Worm (Caenorhabditis elegans): ENCODE results near the gene marg-1.

Gene marg-1

ce11 chrX:3766552-3766951, 14.4 kb downstream of the marg-1 start, which contains the start of gene F47B7.4:
Gene F47B7.4 (minus strand): TSS chrX:3766652.
- TF ChIP-seq unc-42 (tag; optimal IDR thresholded peaks at IDR 0.05), result no peak
- no peak for TF ChIP-seq fkh-10 (GFP tag; optimal IDR thresholded peaks at IDR 0.05)
- TF ChIP-seq pax-1 (tag; optimal IDR thresholded peaks at IDR 0.05), result no peak
- no peak for TF ChIP-seq mec-3 (tag; optimal IDR thresholded peaks at IDR 0.05; ENCODE audit: borderline replicate concordance)
- TF ChIP-seq elt-4 (tag; optimal IDR thresholded peaks at IDR 0.05), result no peak
- TF ChIP-seq gmeb-2 (tag; optimal IDR thresholded peaks at IDR 0.05), result no peak
- no peak for TF ChIP-seq K09A11.1 (tag; optimal IDR thresholded peaks at IDR 0.05; ENCODE audit: insufficient read depth)
- no peak for TF ChIP-seq elt-2 (tag; optimal IDR thresholded peaks at IDR 0.05)
- no peak for TF ChIP-seq npax-4 (tag; optimal IDR thresholded peaks at IDR 0.05)
- TF ChIP-seq zip-5 (tag; optimal IDR thresholded peaks at IDR 0.05), result no peak
- TF ChIP-seq sox-2 (GFP tag; IDR thresholded peaks at IDR 0.05), result no peak
- no peak for TF ChIP-seq ceh-9 (tag; optimal IDR thresholded peaks at IDR 0.05)
- TF ChIP-seq ceh-48 (tag; optimal IDR thresholded peaks at IDR 0.05), result no peak
- no peak for TF ChIP-seq pag-3 (tag; optimal IDR thresholded peaks at IDR 0.05; ENCODE audit: borderline replicate concordance)
- no peak for TF ChIP-seq pros-1 (tag; optimal IDR thresholded peaks at IDR 0.05)

ce11 chrX:3764295-3764694, 16.6 kb downstream of the marg-1 start, which contains the start of gene F47B7.3:
Gene F47B7.3 (minus strand): TSS chrX:3764395.
- TF ChIP-seq rnt-1 (tag; optimal IDR thresholded peaks at IDR 0.05), result no peak
- TF ChIP-seq ceh-6 (GFP tag; optimal IDR thresholded peaks at IDR 0.05), result no peak
- no peak for TF ChIP-seq ceh-30 (tag; optimal IDR thresholded peaks at IDR 0.05)
- no peak for TF ChIP-seq pha-2 (tag; optimal IDR thresholded peaks at IDR 0.05)
- TF ChIP-seq ama-1 (optimal IDR thresholded peaks at IDR 0.05), result no peak
- TF ChIP-seq ahr-1 (tag; optimal IDR thresholded peaks at IDR 0.05), result no peak
- no peak for TF ChIP-seq pax-1 (tag; optimal IDR thresholded peaks at IDR 0.05)
- TF ChIP-seq ceh-22 (tag; optimal IDR thresholded peaks at IDR 0.05), result no peak
- TF ChIP-seq madf-2 (tag; optimal IDR thresholded peaks at IDR 0.05), result no peak
- no peak for TF ChIP-seq gmeb-2 (tag; optimal IDR thresholded peaks at IDR 0.05)
- TF ChIP-seq mec-3 (tag; optimal IDR thresholded peaks at IDR 0.05; ENCODE audit: borderline replicate concordance), result no peak
- no peak for TF ChIP-seq ttx-3 (tag; optimal IDR thresholded peaks at IDR 0.05)
- TF ChIP-seq sox-4 (tag; optimal IDR thresholded peaks at IDR 0.05), result no peak
- no peak for TF ChIP-seq unc-86 (tag; optimal IDR thresholded peaks at IDR 0.05)
- TF ChIP-seq eyg-1 (tag; optimal IDR thresholded peaks at IDR 0.05), result no peak

ce11 chrX:3762410-3762809, 18.5 kb downstream of the marg-1 start, which contains the start of gene T14G12.11:
Gene T14G12.11 (minus strand): TSS chrX:3762547.
- TF ChIP-seq ref-2 (tag; optimal IDR thresholded peaks at IDR 0.05), result no peak
- no peak for TF ChIP-seq hlh-8 (tag; optimal IDR thresholded peaks at IDR 0.05)
- TF ChIP-seq unc-3 (GFP tag; conservative IDR thresholded peaks at IDR 0.05), result no peak
- no peak for TF ChIP-seq unc-3 (tag; optimal IDR thresholded peaks at IDR 0.05)
- no peak for TF ChIP-seq ceh-48 (tag; optimal IDR thresholded peaks at IDR 0.05)
- TF ChIP-seq syd-9 (tag; optimal IDR thresholded peaks at IDR 0.05), result no peak
- TF ChIP-seq eyg-1 (tag; optimal IDR thresholded peaks at IDR 0.05), result no peak
- TF ChIP-seq ttx-3 (tag; optimal IDR thresholded peaks at IDR 0.05), result no peak
- no peak for TF ChIP-seq elt-4 (tag; optimal IDR thresholded peaks at IDR 0.05)
- TF ChIP-seq nhr-232 (tag; optimal IDR thresholded peaks at IDR 0.05), result no peak
- no peak for TF ChIP-seq tbx-7 (tag; optimal IDR thresholded peaks at IDR 0.05)
- no peak for TF ChIP-seq C38D4.7 (GFP tag; optimal IDR thresholded peaks at IDR 0.05)
- TF ChIP-seq che-1 (tag; optimal IDR thresholded peaks at IDR 0.05), result no peak
- TF ChIP-seq C08G9.2 (tag; optimal IDR thresholded peaks at IDR 0.05), result no peak
- no peak for TF ChIP-seq pqm-1 (tag; optimal IDR thresholded peaks at IDR 0.05)
- TF ChIP-seq sdc-2 (tag; optimal IDR thresholded peaks at IDR 0.05), result no peak
- no peak for TF ChIP-seq T23F11.4 (GFP tag; optimal IDR thresholded peaks at IDR 0.05)
- no peak for TF ChIP-seq ceh-22 (tag; optimal IDR thresholded peaks at IDR 0.05)

All from whole organism, late embryonic.